Worm (Caenorhabditis elegans) whole organism, L1 larva: ENCODE data around the gene col-127.

Experiments used
- ama-1 ChIP-seq: fragments of 150-350 bp; optimal IDR thresholded peaks from 2 replicates; lab custom pipeline; 2014
- ces-1 ChIP-seq: fragments of 150-350 bp; optimal IDR thresholded peaks from 2 replicates; lab custom pipeline; 2014; ENCODE audit warnings: missing biosample characterization, missing genetic modification reagents, missing genetic modification characterization
- grh-1 ChIP-seq: fragments of 200-800 bp; sonication (Bioruptor generic); IDR thresholded peaks from 2 replicates; pipeline ENCODE4 v1.3.6; 2022; ENCODE audit warnings: missing genetic modification reagents, missing genetic modification characterization, missing compliant biosample characterization
- hpl-2 ChIP-seq: fragments of 150-350 bp; optimal IDR thresholded peaks from 2 replicates; lab custom pipeline; 2014; ENCODE audit warnings: missing biosample characterization, missing genetic modification reagents, missing genetic modification characterization
- lin-13 ChIP-seq: fragments of 150-350 bp; optimal IDR thresholded peaks from 2 replicates; lab custom pipeline; 2014; ENCODE audit warnings: missing biosample characterization, missing genetic modification reagents, missing genetic modification characterization
- lin-39 ChIP-seq: fragments of 150-350 bp; optimal IDR thresholded peaks from 2 replicates; lab custom pipeline; 2014; ENCODE audit warnings: missing biosample characterization, missing genetic modification reagents, missing genetic modification characterization
- skn-1 ChIP-seq: fragments of 150-350 bp; optimal IDR thresholded peaks from 2 replicates; lab custom pipeline; 2014; ENCODE audit warnings: missing biosample characterization, missing genetic modification characterization
- ztf-11 ChIP-seq, 2 experiments: sonication (generic microtip); optimal IDR thresholded peaks; 2 replicates each; lab custom pipeline; 2016 to 2017; ENCODE audit warnings: missing genetic modification characterization in 2 of 2, missing biosample characterization in 1 of 2, missing compliant biosample characterization in 1 of 2
- ztf-4 ChIP-seq: fragments of 150-350 bp; optimal IDR thresholded peaks from 2 replicates; lab custom pipeline; 2014; ENCODE audit warnings: missing biosample characterization, missing genetic modification characterization

- no peak for TF ChIP-seq ama-1 (lab: Kevin White, UChicago)
- no peak for TF ChIP-seq ces-1
- no peak for TF ChIP-seq lin-13
- no peak for TF ChIP-seq hpl-2 (GFP tag; lab: Kevin White, UChicago)
- TF ChIP-seq skn-1 (tag; lab: Kevin White, UChicago) = no peak
- no peak for TF ChIP-seq grh-1 (GFP tag; lab: Robert Waterston, UW)
- no peak for TF ChIP-seq ztf-4
- no peak for TF ChIP-seq ztf-11 (tag; optimal IDR thresholded peaks at IDR 0.05; lab: Kevin White, UChicago)
- no peak for TF ChIP-seq lin-39 (tag; lab: Kevin White, UChicago)
These were observed 45.5 kb upstream of the col-127 start for ce11 chrIV:11311484-11311883.
